Fruit fly (Drosophila melanogaster) whole organism, adult: ENCODE results near the gene gudu.

Source experiments
- CG11617 ChIP-seq: fragments of 200-800 bp; sonication (Bioruptor generic); optimal IDR thresholded peaks from 2 replicates; lab custom pipeline; 2017; ENCODE audit warnings: mild to moderate bottlenecking, missing biosample characterization, missing genetic modification reagents, missing genetic modification characterization
- CG12768 ChIP-seq: fragments of 200-800 bp; sonication (Bioruptor generic); optimal IDR thresholded peaks from 2 replicates; lab custom pipeline; 2017; ENCODE audit warnings: missing biosample characterization, missing genetic modification characterization, mild to moderate bottlenecking, moderate library complexity, missing genetic modification reagents
- CG14711 ChIP-seq: fragments of 200-800 bp; sonication (Bioruptor generic); optimal IDR thresholded peaks from 2 replicates; lab custom pipeline; 2018; ENCODE audit warnings: missing biosample characterization, mild to moderate bottlenecking, missing genetic modification characterization, moderate library complexity
- CG1620 ChIP-seq: fragments of 200-800 bp; sonication (Bioruptor generic); optimal IDR thresholded peaks from 2 replicates; lab custom pipeline; 2016; ENCODE audit warnings: missing biosample characterization, missing genetic modification characterization
- CG33017 ChIP-seq: fragments of 200-800 bp; sonication (Bioruptor generic); optimal IDR thresholded peaks from 2 replicates; lab custom pipeline; 2018; ENCODE audit warnings: missing biosample characterization, mild to moderate bottlenecking, missing genetic modification characterization, moderate library complexity
- CG5204 ChIP-seq: fragments of 200-800 bp; sonication (Bioruptor generic); optimal IDR thresholded peaks from 2 replicates; lab custom pipeline; 2016; ENCODE audit warnings: missing biosample characterization, missing genetic modification characterization
- CG7045 ChIP-seq: fragments of 200-800 bp; sonication (Bioruptor generic); optimal IDR thresholded peaks from 2 replicates; lab custom pipeline; 2017; ENCODE audit warnings: missing biosample characterization, mild to moderate bottlenecking, missing genetic modification characterization
- CG7101 ChIP-seq: fragments of 200-800 bp; sonication (Bioruptor generic); optimal IDR thresholded peaks from 2 replicates; lab custom pipeline; 2018; ENCODE audit warnings: missing biosample characterization, mild to moderate bottlenecking, missing genetic modification characterization, moderate library complexity
- Clk ChIP-seq: fragments of 200-800 bp; sonication (Bioruptor generic); optimal IDR thresholded peaks from 2 replicates; lab custom pipeline; 2017; ENCODE audit warnings: missing biosample characterization, missing genetic modification characterization
- Crg-1 ChIP-seq: fragments of 200-800 bp; sonication (Bioruptor generic); optimal IDR thresholded peaks from 2 replicates; lab custom pipeline; 2016; ENCODE audit warnings: missing biosample characterization, missing genetic modification characterization
- Hr96 ChIP-seq: fragments of 200-800 bp; sonication (Bioruptor generic); optimal IDR thresholded peaks from 2 replicates; lab custom pipeline; 2016; ENCODE audit warnings: missing biosample characterization, missing genetic modification characterization
- Mnt ChIP-seq: fragments of 200-800 bp; sonication (Bioruptor generic); optimal IDR thresholded peaks from 2 replicates; lab custom pipeline; 2016; ENCODE audit warnings: missing biosample characterization, mild to moderate bottlenecking, missing genetic modification characterization
- bab1 ChIP-seq: fragments of 200-800 bp; sonication (Bioruptor generic); optimal IDR thresholded peaks from 3 replicates; lab custom pipeline; 2019; ENCODE audit warnings: missing biosample characterization, mild to moderate bottlenecking, missing genetic modification characterization, moderate library complexity
- cic ChIP-seq: fragments of 200-800 bp; sonication (Bioruptor generic); optimal IDR thresholded peaks from 2 replicates; lab custom pipeline; 2017; ENCODE audit warnings: missing biosample characterization, mild to moderate bottlenecking, missing genetic modification characterization, moderate library complexity
- cnc ChIP-seq, 2 experiments: fragments of >200 bp; optimal IDR thresholded peaks; 2 replicates each; lab custom pipeline; 2017
- kay ChIP-seq: fragments of 200-800 bp; sonication (Bioruptor generic); peaks from one replicate; lab custom pipeline; 2016; ENCODE audit warnings: missing biosample characterization, missing genetic modification characterization, borderline replicate concordance
- ovo ChIP-seq: fragments of 200-800 bp; sonication (Bioruptor generic); optimal IDR thresholded peaks from 2 replicates; lab custom pipeline; 2016; ENCODE audit warnings: missing biosample characterization, missing genetic modification characterization
- pad ChIP-seq: fragments of 200-800 bp; sonication (Bioruptor generic); optimal IDR thresholded peaks from 3 replicates; lab custom pipeline; 2017; ENCODE audit warnings: missing biosample characterization, missing genetic modification characterization, mild to moderate bottlenecking, moderate library complexity, missing genetic modification reagents
- tj ChIP-seq: fragments of 200-800 bp; sonication (Bioruptor generic); optimal IDR thresholded peaks from 3 replicates; lab custom pipeline; 2017; ENCODE audit warnings: missing biosample characterization, mild to moderate bottlenecking, missing genetic modification characterization, moderate library complexity
- toe ChIP-seq: fragments of 200-800 bp; sonication (Bioruptor generic); optimal IDR thresholded peaks from 2 replicates; lab custom pipeline; 2016; ENCODE audit warnings: missing biosample characterization, missing genetic modification characterization

gudu gene

dm6 chr2L:7434737-7435356 lies 46.5 kb downstream of the gudu start:
- TF ChIP-seq Mnt, result no peak
- peak; percentile 50 for TF ChIP-seq kay (GFP tag; lab: Kevin White, UChicago)
- no peak for TF ChIP-seq Clk
- TF ChIP-seq pad (GFP tag; lab: Kevin White, UChicago), result peak; percentile 46
- peak; percentile 80 for TF ChIP-seq CG33017 (tag; lab: Kevin White, UChicago)
- peak; percentile 93 for TF ChIP-seq bab1 (GFP tag; lab: Kevin White, UChicago)
- peak; percentile 34 for TF ChIP-seq CG11617 (GFP tag; lab: Kevin White, UChicago)
- TF ChIP-seq cnc (optimal IDR thresholded peaks at IDR 0.05; lab: Kevin White, UChicago), result no peak
- TF ChIP-seq toe, result no peak
- no peak for TF ChIP-seq CG1620 (GFP tag; lab: Kevin White, UChicago)
- TF ChIP-seq Hr96, result peak; percentile 26
- TF ChIP-seq cic (GFP tag; lab: Kevin White, UChicago), result no peak
- peak; percentile 71 for TF ChIP-seq tj (GFP tag; lab: Kevin White, UChicago)
- no peak for TF ChIP-seq CG5204
- TF ChIP-seq ovo (GFP tag; lab: Kevin White, UChicago), result no peak
- TF ChIP-seq Crg-1 (GFP tag; lab: Kevin White, UChicago), result no peak
- TF ChIP-seq CG7101 (tag; lab: Kevin White, UChicago), result peak; percentile 87
- peak; percentile 73 for TF ChIP-seq CG14711 (tag; lab: Kevin White, UChicago)
- TF ChIP-seq CG7045 (GFP tag; lab: Kevin White, UChicago), result peak; percentile 9
- TF ChIP-seq CG12768 (GFP tag; lab: Kevin White, UChicago), result peak; percentile 34

dm6 chr2L:7435475-7435874 lies 47.2 kb downstream of the gudu start:
- TF ChIP-seq CG7101 (tag; lab: Kevin White, UChicago) (no peak), kay (GFP tag; lab: Kevin White, UChicago) (no peak), tj (GFP tag; lab: Kevin White, UChicago) (no peak), CG11617 (GFP tag; lab: Kevin White, UChicago) (no peak), bab1 (GFP tag; lab: Kevin White, UChicago) (no peak), CG12768 (GFP tag; lab: Kevin White, UChicago) (no peak), cic (GFP tag; lab: Kevin White, UChicago) (no peak), Clk (no peak), CG33017 (tag; lab: Kevin White, UChicago) (no peak), toe (no peak), CG5204 (no peak), cnc (optimal IDR thresholded peaks at IDR 0.05; lab: Kevin White, UChicago) (no peak), Crg-1 (GFP tag; lab: Kevin White, UChicago) (no peak), CG7045 (GFP tag; lab: Kevin White, UChicago) (no peak), CG1620 (GFP tag; lab: Kevin White, UChicago) (no peak), Hr96 (no peak), CG14711 (tag; lab: Kevin White, UChicago) (no peak), pad (GFP tag; lab: Kevin White, UChicago) (no peak)

- TF ChIP-seq cnc (optimal IDR thresholded peaks at IDR 0.05; lab: Kevin White, UChicago) (no peak), Hr96 (peak; percentile 75), Clk (peak; percentile 55), CG11617 (GFP tag; lab: Kevin White, UChicago) (peak; percentile 57), ovo (GFP tag; lab: Kevin White, UChicago) (peak; percentile 89), pad (GFP tag; lab: Kevin White, UChicago) (peak; percentile 72), CG12768 (GFP tag; lab: Kevin White, UChicago) (peak; percentile 72), Crg-1 (GFP tag; lab: Kevin White, UChicago) (peak; percentile 96), toe (peak; percentile 81), Mnt (peak; percentile 66), CG5204 (peak; percentile 62), CG7101 (tag; lab: Kevin White, UChicago) (peak; percentile 79), CG1620 (GFP tag; lab: Kevin White, UChicago) (peak; percentile 94), kay (GFP tag; lab: Kevin White, UChicago) (peak; percentile 93), CG7045 (GFP tag; lab: Kevin White, UChicago) (peak; percentile 76), CG33017 (tag; lab: Kevin White, UChicago) (peak; percentile 65), CG14711 (tag; lab: Kevin White, UChicago) (peak; percentile 57), cic (GFP tag; lab: Kevin White, UChicago) (peak; percentile 93), tj (GFP tag; lab: Kevin White, UChicago) (peak; percentile 85), bab1 (GFP tag; lab: Kevin White, UChicago) (peak; percentile 27)
These were observed 48.4 kb downstream of the gudu start for dm6 chr2L:7436492-7437324.

- no peak for TF ChIP-seq CG11617 (GFP tag; lab: Kevin White, UChicago)
- no peak for TF ChIP-seq Clk
- TF ChIP-seq CG14711 (tag; lab: Kevin White, UChicago), result no peak
- TF ChIP-seq CG1620 (GFP tag; lab: Kevin White, UChicago), result no peak
- no peak for TF ChIP-seq kay (GFP tag; lab: Kevin White, UChicago)
- TF ChIP-seq cic (GFP tag; lab: Kevin White, UChicago), result no peak
- no peak for TF ChIP-seq CG7045 (GFP tag; lab: Kevin White, UChicago)
- TF ChIP-seq CG5204, result no peak
- TF ChIP-seq CG33017 (tag; lab: Kevin White, UChicago), result no peak
- TF ChIP-seq tj (GFP tag; lab: Kevin White, UChicago), result no peak
These were observed 49.0 kb downstream of the gudu start, which contains the start of gene CG5973 for dm6 chr2L:7437325-7437707. TSS of gene CG5973 (plus strand) at chr2L:7437492.

- TF ChIP-seq toe (no peak), pad (GFP tag; lab: Kevin White, UChicago) (no peak), kay (GFP tag; lab: Kevin White, UChicago) (no peak), Crg-1 (GFP tag; lab: Kevin White, UChicago) (no peak), CG11617 (GFP tag; lab: Kevin White, UChicago) (no peak), Mnt (no peak), CG14711 (tag; lab: Kevin White, UChicago) (no peak), cnc (optimal IDR thresholded peaks at IDR 0.05; lab: Kevin White, UChicago) (no peak), tj (GFP tag; lab: Kevin White, UChicago) (peak; percentile 19), CG1620 (GFP tag; lab: Kevin White, UChicago) (no peak), CG33017 (tag; lab: Kevin White, UChicago) (peak; percentile 36), Hr96 (no peak), Clk (no peak), CG5204 (no peak), ovo (GFP tag; lab: Kevin White, UChicago) (no peak), CG7101 (tag; lab: Kevin White, UChicago) (peak; percentile 2), CG12768 (GFP tag; lab: Kevin White, UChicago) (no peak), bab1 (GFP tag; lab: Kevin White, UChicago) (peak; percentile 9), cic (GFP tag; lab: Kevin White, UChicago) (no peak)
These were observed 50.2 kb downstream of the gudu start for dm6 chr2L:7438505-7438904.
